Worm (Caenorhabditis elegans) whole organism, L4 larva: ENCODE results near the gene cysl-3.
A peak's percentile ranks its signal among the peaks of the same experiment; 100 is the strongest.

Experiments used
- F44E2.7 ChIP-seq: fragments of 200-800 bp; sonication (Bioruptor generic); IDR thresholded peaks from 2 replicates; pipeline ENCODE4 v2.1.2; 2022; ENCODE audit warnings: missing genetic modification characterization, missing compliant biosample characterization
- R02D3.7 ChIP-seq: fragments of 150-350 bp; sonication (generic microtip); optimal IDR thresholded peaks from 3 replicates; lab custom pipeline; 2014; ENCODE audit warnings: missing biosample characterization, missing genetic modification characterization
- T20F7.1 ChIP-seq: fragments of 200-800 bp; sonication (Bioruptor generic); optimal IDR thresholded peaks from 2 replicates; lab custom pipeline; 2018; ENCODE audit warnings: mild to moderate bottlenecking, missing genetic modification characterization, missing compliant biosample characterization
- Y48G9A.11 ChIP-seq: fragments of 200-800 bp; sonication (Bioruptor generic); IDR thresholded peaks from 2 replicates; pipeline ENCODE4 v1.3.6; 2022; ENCODE audit warnings: missing genetic modification reagents, missing genetic modification characterization, missing compliant biosample characterization
- Y5F2A.4 ChIP-seq: fragments of 200-800 bp; sonication (Bioruptor generic); optimal IDR thresholded peaks from 2 replicates; lab custom pipeline; 2018; ENCODE audit warnings: mild to moderate bottlenecking, missing genetic modification characterization, missing compliant biosample characterization
- aha-1 ChIP-seq: fragments of 150-350 bp; peaks from one replicate; lab custom pipeline; 2014; ENCODE audit warnings: missing biosample characterization, missing genetic modification characterization
- aly-2 ChIP-seq: sonication (generic microtip); optimal IDR thresholded peaks from 2 replicates; lab custom pipeline; 2018; ENCODE audit warnings: missing biosample characterization, missing genetic modification characterization
- ceh-28 ChIP-seq: fragments of 150-350 bp; optimal IDR thresholded peaks from 2 replicates; lab custom pipeline; 2014; ENCODE audit warnings: missing biosample characterization, missing genetic modification reagents, missing genetic modification characterization
- ceh-32 ChIP-seq: sonication (generic microtip); optimal IDR thresholded peaks from 2 replicates; lab custom pipeline; 2016; ENCODE audit warnings: mild to moderate bottlenecking, missing genetic modification characterization, missing compliant biosample characterization; ENCODE audit not compliant: poor library complexity
- ceh-62 ChIP-seq: sonication (generic microtip); optimal IDR thresholded peaks from 2 replicates; lab custom pipeline; 2017; ENCODE audit warnings: missing biosample characterization, missing genetic modification characterization
- ceh-82 ChIP-seq: sonication (generic microtip); optimal IDR thresholded peaks from 2 replicates; lab custom pipeline; 2017; ENCODE audit warnings: missing biosample characterization, missing genetic modification characterization
- ces-1 ChIP-seq: fragments of 150-350 bp; sonication (generic microtip); optimal IDR thresholded peaks from 4 replicates; lab custom pipeline; 2014; ENCODE audit warnings: missing biosample characterization, missing genetic modification reagents, missing genetic modification characterization
- cey-2 ChIP-seq: sonication (generic microtip); optimal IDR thresholded peaks from 3 replicates; lab custom pipeline; 2017; ENCODE audit warnings: missing genetic modification characterization, mild to moderate bottlenecking, missing compliant biosample characterization, antibody characterized with exemption, borderline replicate concordance; ENCODE audit not compliant: insufficient read depth
- daf-16 ChIP-seq, 3 experiments: sonication (generic microtip); optimal IDR thresholded peaks; 2 replicates each; lab custom pipeline; 2016 to 2017; ENCODE audit warnings: missing genetic modification characterization in 3 of 3, missing genetic modification reagents in 3 of 3, mild to moderate bottlenecking in 2 of 3, missing compliant biosample characterization in 2 of 3, missing biosample characterization in 1 of 3, moderate library complexity in 1 of 3
- dmd-6 ChIP-seq: fragments of 200-800 bp; sonication (Bioruptor generic); IDR thresholded peaks from 2 replicates; pipeline ENCODE4 v1.3.6; 2022; ENCODE audit warnings: missing genetic modification reagents, missing genetic modification characterization, missing compliant biosample characterization
- dmd-8 ChIP-seq: fragments of 200-800 bp; sonication (Bioruptor generic); IDR thresholded peaks from 2 replicates; pipeline ENCODE4 v1.3.6; 2022; ENCODE audit warnings: missing genetic modification characterization, missing compliant biosample characterization
- duxl-1 ChIP-seq: sonication (generic microtip); optimal IDR thresholded peaks from 2 replicates; lab custom pipeline; 2016; ENCODE audit warnings: mild to moderate bottlenecking, missing genetic modification characterization, moderate library complexity, missing compliant biosample characterization; ENCODE audit not compliant: poor library complexity
- dve-1 ChIP-seq: sonication (generic microtip); optimal IDR thresholded peaks from 2 replicates; lab custom pipeline; 2017; ENCODE audit warnings: antibody characterized with exemption, mild to moderate bottlenecking, missing genetic modification characterization, missing compliant biosample characterization; ENCODE audit not compliant: insufficient read depth
- egl-27 ChIP-seq: sonication (generic microtip); optimal IDR thresholded peaks from 3 replicates; lab custom pipeline; 2017; ENCODE audit warnings: missing biosample characterization, missing genetic modification reagents, missing genetic modification characterization
- fkh-10 ChIP-seq: fragments of 150-350 bp; optimal IDR thresholded peaks from 2 replicates; lab custom pipeline; 2014; ENCODE audit warnings: missing biosample characterization, missing genetic modification reagents, missing genetic modification characterization
- gei-8 ChIP-seq: fragments of 200-800 bp; sonication (Bioruptor generic); optimal IDR thresholded peaks from 2 replicates; lab custom pipeline; 2018; ENCODE audit warnings: mild to moderate bottlenecking, missing genetic modification characterization, missing compliant biosample characterization
- hif-1 ChIP-seq, 2 experiments: sonication (generic microtip); optimal IDR thresholded peaks; 2 replicates each; lab custom pipeline; 2016 to 2017; ENCODE audit warnings: missing compliant biosample characterization in 2 of 2, missing genetic modification characterization in 2 of 2, missing genetic modification reagents in 2 of 2, missing genotype in 2 of 2, mild to moderate bottlenecking in 1 of 2
- hlh-11 ChIP-seq: fragments of 200-800 bp; sonication (Bioruptor generic); optimal IDR thresholded peaks from 2 replicates; lab custom pipeline; 2018; ENCODE audit warnings: mild to moderate bottlenecking, missing genetic modification characterization, missing compliant biosample characterization
- hlh-30 ChIP-seq: sonication (generic microtip); optimal IDR thresholded peaks from 2 replicates; lab custom pipeline; 2017; ENCODE audit warnings: antibody characterized with exemption, mild to moderate bottlenecking, missing genetic modification characterization, missing compliant biosample characterization; ENCODE audit not compliant: insufficient read depth
- lin-1 ChIP-seq: fragments of 200-800 bp; sonication (Bioruptor generic); IDR thresholded peaks from 2 replicates; pipeline ENCODE4 v1.3.6; 2022; ENCODE audit warnings: missing genetic modification reagents, missing genetic modification characterization, missing compliant biosample characterization
- lin-15B ChIP-seq: fragments of 150-350 bp; sonication (generic microtip); optimal IDR thresholded peaks from 3 replicates; lab custom pipeline; 2014; ENCODE audit warnings: missing biosample characterization, missing genetic modification characterization
- lin-38 ChIP-seq: fragments of 200-800 bp; sonication (Bioruptor generic); IDR thresholded peaks from 2 replicates; pipeline ENCODE4 v1.3.6; 2022; ENCODE audit warnings: missing genetic modification reagents, missing genetic modification characterization, missing compliant biosample characterization
- mdl-1 ChIP-seq, 2 experiments: fragments of 150-350 bp in 1 of 2; sonication (generic microtip) in 1 of 2; optimal IDR thresholded peaks; 2 replicates each; lab custom pipeline; 2014 to 2017; ENCODE audit warnings: missing biosample characterization in 2 of 2, missing genetic modification characterization in 2 of 2
- mep-1 ChIP-seq: fragments of 150-350 bp; sonication (generic microtip); optimal IDR thresholded peaks from 3 replicates; lab custom pipeline; 2014; ENCODE audit warnings: missing biosample characterization, missing genetic modification characterization
- nhr-10 ChIP-seq: fragments of 150-350 bp; optimal IDR thresholded peaks from 2 replicates; lab custom pipeline; 2014; ENCODE audit warnings: missing biosample characterization, missing genetic modification characterization
- nhr-102 ChIP-seq: sonication (generic microtip); optimal IDR thresholded peaks from 2 replicates; lab custom pipeline; 2016; ENCODE audit warnings: mild to moderate bottlenecking, missing genetic modification characterization, moderate library complexity, missing compliant biosample characterization
- nhr-11 ChIP-seq: fragments of 150-350 bp; optimal IDR thresholded peaks from 2 replicates; lab custom pipeline; 2014; ENCODE audit warnings: missing biosample characterization, missing genetic modification characterization
- nhr-28 ChIP-seq: fragments of 150-350 bp; optimal IDR thresholded peaks from 2 replicates; lab custom pipeline; 2014; ENCODE audit warnings: missing biosample characterization, missing genetic modification characterization
- nhr-41 ChIP-seq: fragments of 200-800 bp; sonication (Bioruptor generic); IDR thresholded peaks from 2 replicates; pipeline ENCODE4 v1.3.6; 2022; ENCODE audit warnings: missing genetic modification reagents, missing genetic modification characterization, missing compliant biosample characterization
- nhr-42 ChIP-seq: fragments of 200-800 bp; sonication (Bioruptor generic); IDR thresholded peaks from 2 replicates; pipeline ENCODE4 v1.3.6; 2022; ENCODE audit warnings: missing genetic modification characterization, missing compliant biosample characterization
- nhr-6 ChIP-seq: fragments of 150-350 bp; optimal IDR thresholded peaks from 2 replicates; lab custom pipeline; 2014; ENCODE audit warnings: missing biosample characterization, missing genetic modification characterization
- nhr-76 ChIP-seq: fragments of 150-350 bp; optimal IDR thresholded peaks from 2 replicates; lab custom pipeline; 2014; ENCODE audit warnings: missing biosample characterization, missing genetic modification characterization
- nhr-77 ChIP-seq: fragments of 150-350 bp; optimal IDR thresholded peaks from 2 replicates; lab custom pipeline; 2014; ENCODE audit warnings: missing biosample characterization, missing genetic modification characterization
- php-3 ChIP-seq: fragments of 200-800 bp; sonication (Bioruptor generic); IDR thresholded peaks from 2 replicates; pipeline ENCODE4 v1.3.6; 2022; ENCODE audit warnings: missing genetic modification reagents, missing genetic modification characterization, missing compliant biosample characterization
- pqm-1 ChIP-seq: sonication (generic microtip); optimal IDR thresholded peaks from 2 replicates; lab custom pipeline; 2017; ENCODE audit warnings: missing biosample characterization, missing genetic modification characterization
- snpc-4 ChIP-seq: fragments of 150-350 bp; optimal IDR thresholded peaks from 2 replicates; lab custom pipeline; 2014; ENCODE audit warnings: missing biosample characterization, missing genetic modification characterization
- unc-62 ChIP-seq, 3 experiments: fragments of 150-350 bp in 1 of 3; sonication (generic microtip); optimal IDR thresholded peaks in 2 of 3; peaks in 1 of 3; 1 replicate in 1 of 3; 2 replicates in 2 of 3; lab custom pipeline; 2014 to 2017; ENCODE audit warnings: missing biosample characterization in 3 of 3, missing genetic modification characterization in 3 of 3, missing genetic modification reagents in 3 of 3, missing genotype in 1 of 3
- zfp-3 ChIP-seq: fragments of 200-800 bp; sonication (Bioruptor generic); conservative IDR thresholded peaks from 2 replicates; pipeline ENCODE4 v1.3.6; 2022; ENCODE audit warnings: missing genetic modification reagents, missing genetic modification characterization, missing compliant biosample characterization
- zip-2 ChIP-seq: fragments of 150-350 bp; optimal IDR thresholded peaks from 2 replicates; lab custom pipeline; 2014; ENCODE audit warnings: missing biosample characterization, missing genetic modification characterization

The cysl-3 gene

DNA sequence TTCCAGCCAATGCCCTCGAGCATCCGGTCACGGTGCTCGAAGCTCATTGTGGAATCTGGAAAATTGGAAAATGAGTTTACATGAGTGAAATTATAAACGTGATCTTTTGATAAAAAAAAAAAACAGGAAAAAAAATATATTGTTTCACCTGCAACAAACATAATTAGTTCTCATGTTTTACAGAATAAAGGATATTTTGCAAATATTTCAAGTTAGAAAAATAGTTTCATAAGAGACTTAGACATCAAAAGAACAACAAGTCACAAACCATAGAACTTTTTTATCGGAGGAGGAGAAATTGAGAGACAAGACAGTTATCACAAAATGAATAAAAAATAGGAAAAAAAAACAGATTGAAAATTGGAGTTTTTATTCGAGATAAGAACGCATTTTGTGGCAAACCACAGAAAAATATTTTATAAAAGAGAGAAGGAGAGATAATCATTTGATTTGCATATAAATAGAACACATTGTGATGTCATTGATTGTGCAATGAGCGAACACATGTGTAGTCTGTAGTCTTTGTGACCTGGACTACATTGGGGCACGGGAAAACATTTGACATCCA, 8.3 kb upstream of the cysl-3 start, which contains the start of gene R08F11.1:
R08F11.1 (minus strand) TSS at position 51 of the 568 bp plus-strand sequence.
- TF ChIP-seq hif-1 (tag; optimal IDR thresholded peaks at IDR 0.05; lab: Kevin White, UChicago) (peak in 1 of 2 experiments; percentile 79), hlh-11 (tag; lab: Kevin White, UChicago) (peak; percentile 53), php-3 (GFP tag; lab: Robert Waterston, UW) (no peak), ces-1 (GFP tag; lab: Kevin White, UChicago) (no peak), R02D3.7 (tag; lab: Kevin White, UChicago) (no peak), lin-15B (tag; lab: Kevin White, UChicago) (no peak), lin-38 (GFP tag; lab: Robert Waterston, UW) (no peak), pqm-1 (tag; lab: Kevin White, UChicago) (peak; percentile 74), ceh-32 (tag; lab: Kevin White, UChicago) (no peak), snpc-4 (tag; lab: Kevin White, UChicago) (no peak), nhr-41 (GFP tag; lab: Robert Waterston, UW) (no peak), unc-62 (GFP tag; optimal IDR thresholded peaks at IDR 0.05 in 1 of 2; lab: Kevin White, UChicago) (peak in 1 of 2 experiments; percentile 9), unc-62 (tag; optimal IDR thresholded peaks at IDR 0.05; lab: Kevin White, UChicago) (no peak), nhr-77 (tag; lab: Kevin White, UChicago) (peak; percentile 90), nhr-28 (tag; lab: Kevin White, UChicago) (peak; percentile 98), hlh-30 (peak; percentile 5), daf-16 (GFP tag; optimal IDR thresholded peaks at IDR 0.05; lab: Kevin White, UChicago) (no peak), daf-16 (tag; optimal IDR thresholded peaks at IDR 0.05; lab: Kevin White, UChicago) (peak; percentile 90), dve-1 (tag; lab: Kevin White, UChicago) (peak; percentile 76), nhr-102 (tag; lab: Kevin White, UChicago) (peak; percentile 64), Y48G9A.11 (GFP tag; lab: Robert Waterston, UW) (no peak), dmd-6 (GFP tag; lab: Robert Waterston, UW) (peak; percentile 62)
- TF ChIP-seq, all 104 proteins: peak for 11

DNA sequence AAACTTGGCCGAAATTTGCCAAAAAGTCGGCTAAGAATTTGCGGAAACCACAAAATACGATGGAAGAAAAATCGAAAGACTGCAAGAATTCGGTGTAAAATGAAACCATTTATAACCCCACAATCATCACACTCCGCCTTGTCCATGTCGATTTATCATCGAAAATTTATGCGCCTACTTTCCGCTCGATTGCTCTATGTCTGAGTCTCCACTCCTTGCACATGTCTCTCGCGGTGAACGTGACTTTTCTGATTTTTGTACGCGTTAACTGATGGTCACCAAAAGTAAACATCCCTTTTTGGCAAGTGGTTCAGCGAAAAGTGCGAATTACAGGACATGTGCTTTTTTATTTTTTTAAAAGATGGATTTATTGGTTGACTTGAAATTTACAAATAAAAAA, 1.0 kb upstream of the cysl-3 start:
- peak; percentile 82 for TF ChIP-seq dmd-6 (GFP tag; lab: Robert Waterston, UW)
- no peak for TF ChIP-seq egl-27 (tag; lab: Kevin White, UChicago)
- no peak for TF ChIP-seq Y5F2A.4 (GFP tag; lab: Kevin White, UChicago)
- no peak for TF ChIP-seq nhr-42 (GFP tag; lab: Robert Waterston, UW)
- no peak for TF ChIP-seq zfp-3
- TF ChIP-seq unc-62 (GFP tag; optimal IDR thresholded peaks at IDR 0.05 in 1 of 2; lab: Kevin White, UChicago) = peak in 1 of 2 experiments; percentile 74
- TF ChIP-seq unc-62 (tag; optimal IDR thresholded peaks at IDR 0.05; lab: Kevin White, UChicago) = no peak
- no peak for TF ChIP-seq ceh-82 (tag; lab: Kevin White, UChicago)
- TF ChIP-seq php-3 (GFP tag; lab: Robert Waterston, UW) = 0 out of 2 replicates have a peak, but pooled peaks have one; percentile 21
- no peak for TF ChIP-seq ceh-62 (tag; lab: Kevin White, UChicago)
- no peak for TF ChIP-seq daf-16 (GFP tag; optimal IDR thresholded peaks at IDR 0.05; lab: Kevin White, UChicago)
- peak; percentile 84 for TF ChIP-seq daf-16 (tag; optimal IDR thresholded peaks at IDR 0.05; lab: Kevin White, UChicago)
- TF ChIP-seq gei-8 (GFP tag; lab: Kevin White, UChicago) = no peak
- peak; percentile 6 for TF ChIP-seq mep-1
- peak; percentile 58 for TF ChIP-seq hlh-30
- TF ChIP-seq duxl-1 (tag; lab: Kevin White, UChicago) = no peak
- 0 out of 2 replicates have a peak, but pooled peaks have one; percentile 51 for TF ChIP-seq dmd-8 (GFP tag; lab: Robert Waterston, UW)
- no peak for TF ChIP-seq ceh-28 (tag; lab: Kevin White, UChicago)
- TF ChIP-seq hlh-11 (tag; lab: Kevin White, UChicago) = peak; percentile 72
- TF ChIP-seq cey-2 (tag; lab: Kevin White, UChicago) = no peak
- TF ChIP-seq pqm-1 (tag; lab: Kevin White, UChicago) = peak; percentile 52
- TF ChIP-seq nhr-11 (tag; lab: Kevin White, UChicago) = no peak
- no peak for TF ChIP-seq F44E2.7 (GFP tag; lab: Robert Waterston, UW)
- peak in 1 of 2 experiments; percentile 61 for TF ChIP-seq mdl-1 (tag; optimal IDR thresholded peaks at IDR 0.05; lab: Kevin White, UChicago)
- peak; percentile 2 for TF ChIP-seq nhr-77 (tag; lab: Kevin White, UChicago)
- no peak for TF ChIP-seq aly-2 (tag; lab: Kevin White, UChicago)
- TF ChIP-seq zip-2 (tag; lab: Kevin White, UChicago) = no peak
- no peak for TF ChIP-seq fkh-10 (GFP tag; lab: Kevin White, UChicago)
- TF ChIP-seq nhr-76 (tag; lab: Kevin White, UChicago) = no peak
- peak; percentile 64 for TF ChIP-seq nhr-28 (tag; lab: Kevin White, UChicago)
- TF ChIP-seq T20F7.1 (GFP tag; lab: Kevin White, UChicago) = no peak
- peak; percentile 100 for TF ChIP-seq aha-1
- TF ChIP-seq nhr-10 (tag; lab: Kevin White, UChicago) = no peak
- no peak for TF ChIP-seq nhr-6 (tag; lab: Kevin White, UChicago)
- TF ChIP-seq lin-1 (GFP tag; lab: Robert Waterston, UW) = 0 out of 2 replicates have a peak, but pooled peaks have one; percentile 38
- peak; percentile 86 to 98 for TF ChIP-seq hif-1 (tag; optimal IDR thresholded peaks at IDR 0.05; lab: Kevin White, UChicago)
- TF ChIP-seq nhr-102 (tag; lab: Kevin White, UChicago) = peak; percentile 9
